Worm (Caenorhabditis elegans): ENCODE measurements around the gene zig-5.

- TF ChIP-seq ztf-11 (tag; optimal IDR thresholded peaks at IDR 0.05): no peak
- TF ChIP-seq nhr-12 (tag; optimal IDR thresholded peaks at IDR 0.05): no peak
- no peak for TF ChIP-seq unc-62 (GFP tag; optimal IDR thresholded peaks at IDR 0.05)
- TF ChIP-seq ham-2 (GFP tag; optimal IDR thresholded peaks at IDR 0.05): no peak
Observed at ce11 chrIII:10920044-10920443, 33.3 kb downstream of the zig-5 start, which contains the start of gene vab-7.

Data from whole organism, mixed stage, embryonic.